Worm (Caenorhabditis elegans) whole organism, late embryonic: Measurements from ENCODE around the gene F43H9.4.

Source experiments
- F13H6.1 ChIP-seq: sonication (generic microtip); optimal IDR thresholded peaks from 2 replicates; lab custom pipeline; 2016; ENCODE audit warnings: missing genetic modification characterization, missing compliant biosample characterization
- Y22D7AL.16 ChIP-seq: sonication (generic microtip); optimal IDR thresholded peaks from 2 replicates; lab custom pipeline; 2016; ENCODE audit warnings: missing genetic modification characterization, missing compliant biosample characterization
- ama-1 ChIP-seq: fragments of 150-350 bp; optimal IDR thresholded peaks from 2 replicates; lab custom pipeline; 2014
- ceh-31 ChIP-seq: sonication (generic microtip); optimal IDR thresholded peaks from 2 replicates; lab custom pipeline; 2016; ENCODE audit warnings: missing genetic modification characterization, missing compliant biosample characterization
- ceh-48 ChIP-seq: sonication (generic microtip); optimal IDR thresholded peaks from 2 replicates; lab custom pipeline; 2016; ENCODE audit warnings: missing genetic modification characterization, inconsistent platforms, missing compliant biosample characterization
- elt-4 ChIP-seq: sonication (generic microtip); optimal IDR thresholded peaks from 2 replicates; lab custom pipeline; 2016; ENCODE audit warnings: missing genetic modification characterization, missing compliant biosample characterization
- lin-11 ChIP-seq: fragments of 200-800 bp; sonication (Bioruptor generic); optimal IDR thresholded peaks from 2 replicates; lab custom pipeline; 2018; ENCODE audit warnings: mild to moderate bottlenecking, missing genetic modification characterization, missing compliant biosample characterization
- pha-4 ChIP-seq: fragments of 150-350 bp; optimal IDR thresholded peaks from 2 replicates; lab custom pipeline; 2018; ENCODE audit warnings: missing biosample characterization, missing genetic modification reagents, missing genetic modification characterization
- rnt-1 ChIP-seq: sonication (generic microtip); optimal IDR thresholded peaks from 2 replicates; lab custom pipeline; 2016; ENCODE audit warnings: missing genetic modification characterization, missing compliant biosample characterization

DNA sequence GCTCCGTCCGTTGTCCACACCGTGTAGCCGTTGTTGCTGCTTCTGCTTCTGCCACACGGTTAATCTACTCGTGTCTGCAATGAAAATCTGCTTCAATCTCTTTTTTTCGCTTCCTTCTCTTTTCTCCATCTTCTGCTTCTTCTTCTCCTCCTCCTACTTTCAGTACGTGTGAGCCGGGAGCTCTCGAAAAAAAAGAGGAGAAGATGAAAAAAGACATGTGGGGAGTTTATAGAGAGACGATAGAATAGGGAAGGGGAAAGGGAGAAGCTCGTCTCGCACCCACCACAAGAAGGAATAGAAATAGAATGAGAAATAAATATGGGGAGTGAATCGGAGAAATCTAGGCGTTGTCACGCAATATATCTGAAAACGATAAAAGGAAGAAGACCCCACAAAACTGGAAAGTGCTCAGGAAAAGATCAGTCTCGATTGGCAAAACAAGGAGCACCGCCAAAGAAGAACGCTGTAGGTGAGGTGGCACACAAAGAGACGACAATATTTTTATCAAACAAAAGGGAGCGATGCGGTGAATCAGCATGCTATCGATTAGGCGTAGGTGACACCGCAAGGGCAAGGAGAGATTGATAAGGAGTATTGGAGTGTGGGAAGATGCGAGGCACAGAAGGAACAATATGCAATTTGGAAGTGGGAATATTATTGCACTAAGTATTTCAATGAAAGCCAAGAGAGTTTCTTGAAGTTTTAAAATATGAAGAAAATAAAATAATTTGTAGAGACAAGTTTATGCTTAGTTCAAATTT, 48.6 kb upstream of the F43H9.4 start, which contains the start of gene let-413:
- TF ChIP-seq F13H6.1 (tag; lab: Kevin White, UChicago) (no peak), ceh-31 (no peak), rnt-1 (tag; lab: Kevin White, UChicago) (no peak), ama-1 (lab: Kevin White, UChicago) (no peak), lin-11 (tag; lab: Kevin White, UChicago) (no peak), pha-4 (tag; lab: Kevin White, UChicago) (no peak), elt-4 (tag; lab: Kevin White, UChicago) (no peak), Y22D7AL.16 (tag; lab: Kevin White, UChicago) (no peak), ceh-48 (tag; lab: Kevin White, UChicago) (no peak)
